Fruit fly (Drosophila melanogaster): ENCODE measurements around the gene Ets21C.

Gene Ets21C

DNA sequence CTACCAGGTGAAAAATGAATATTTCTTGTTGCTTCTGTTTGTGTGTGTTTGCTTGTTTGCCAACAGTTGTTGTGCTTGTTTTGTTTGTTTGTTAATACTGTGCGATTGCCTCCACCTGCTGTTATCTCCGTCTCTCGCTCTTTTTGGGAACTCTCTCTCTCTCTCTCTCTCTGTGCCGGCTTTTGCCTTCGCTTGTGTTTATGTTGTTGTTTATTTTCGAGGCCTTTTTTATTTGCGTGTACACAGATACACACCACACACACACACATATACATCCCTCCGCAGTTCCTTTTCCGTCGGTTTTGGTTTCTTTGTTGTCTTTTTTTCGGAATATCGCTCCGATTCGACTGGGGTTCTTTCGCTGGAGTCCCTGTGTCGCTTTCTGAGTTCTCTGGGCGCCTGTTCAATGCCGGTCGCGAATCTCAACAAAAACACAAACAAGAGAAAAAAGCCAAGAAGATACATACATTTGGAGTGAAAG lies 42.1 kb downstream of the Ets21C start (continued):
- peak; percentile 83 for TF ChIP-seq CG15601 (tag; optimal IDR thresholded peaks at IDR 0.05)
- peak; percentile 50 for TF ChIP-seq CG4282 (GFP tag; optimal IDR thresholded peaks at IDR 0.05)
- peak; percentile 91 for TF ChIP-seq CG6813 (GFP tag; optimal IDR thresholded peaks at IDR 0.05)
- TF ChIP-seq CG12391 (tag; optimal IDR thresholded peaks at IDR 0.05) = peak; percentile 57
- TF ChIP-seq CG34376 (GFP tag; optimal IDR thresholded peaks at IDR 0.05) = no peak
- TF ChIP-seq bowl (GFP tag; IDR thresholded peaks at IDR 0.05) = no peak
- TF ChIP-seq maf-S (GFP tag; optimal IDR thresholded peaks at IDR 0.05) = peak; percentile 48
- TF ChIP-seq CG11398 (GFP tag; optimal IDR thresholded peaks at IDR 0.05) = peak; percentile 91
- no peak for TF ChIP-seq Sin3A (optimal IDR thresholded peaks at IDR 0.05)
- peak; percentile 53 for TF ChIP-seq Usf (GFP tag; optimal IDR thresholded peaks at IDR 0.05)
- TF ChIP-seq CG33213 (GFP tag; optimal IDR thresholded peaks at IDR 0.05) = peak; percentile 47
- no peak for TF ChIP-seq unc-4 (GFP tag; IDR thresholded peaks at IDR 0.05; ENCODE audit: partially characterized antibody)
- TF ChIP-seq Fer2 (tag; optimal IDR thresholded peaks at IDR 0.05) = no peak
- no peak for TF ChIP-seq lov (optimal IDR thresholded peaks at IDR 0.05)
- TF ChIP-seq lov (GFP tag; IDR thresholded peaks at IDR 0.05) = 0 out of 3 replicates have a peak, but pooled peaks have one; percentile 63
- TF ChIP-seq CG3163 (GFP tag; optimal IDR thresholded peaks at IDR 0.05) = peak; percentile 66
- TF ChIP-seq CG13624 (GFP tag; optimal IDR thresholded peaks at IDR 0.05) = peak; percentile 27
- TF ChIP-seq mirr (GFP tag; optimal IDR thresholded peaks at IDR 0.05) = peak; percentile 37
- TF ChIP-seq fd96Cb (tag; optimal IDR thresholded peaks at IDR 0.05) = peak; percentile 41
- no peak for TF ChIP-seq ham (GFP tag; IDR thresholded peaks at IDR 0.05)
- TF ChIP-seq D19B (GFP tag; optimal IDR thresholded peaks at IDR 0.05) = no peak
- no peak for TF ChIP-seq CG16813 (GFP tag; IDR thresholded peaks at IDR 0.05; ENCODE audit: partially characterized antibody)
- peak in 1 of 2 experiments; percentile 91 for TF ChIP-seq tll (GFP tag; optimal IDR thresholded peaks at IDR 0.05)
- no peak for TF ChIP-seq CG11085 (GFP tag; IDR thresholded peaks at IDR 0.05)
- no peak for TF ChIP-seq C15 (GFP tag; IDR thresholded peaks at IDR 0.05)
- peak; percentile 83 for TF ChIP-seq org-1 (GFP tag; optimal IDR thresholded peaks at IDR 0.05)
- TF ChIP-seq CG11695 (GFP tag; IDR thresholded peaks at IDR 0.05) = peak; percentile 53; the same call in 2 of the 3 replicates
- TF ChIP-seq Poxn (GFP tag; IDR thresholded peaks at IDR 0.05) = no peak
- TF ChIP-seq CG43689 (GFP tag; IDR thresholded peaks at IDR 0.05) = no peak
- peak; percentile 65 for TF ChIP-seq CG16863 (GFP tag; optimal IDR thresholded peaks at IDR 0.05)
- peak; percentile 90 for TF ChIP-seq CG4360 (GFP tag; IDR thresholded peaks at IDR 0.05)
- TF ChIP-seq ash1 (GFP tag; optimal IDR thresholded peaks at IDR 0.05) = no peak
- peak; percentile 65 for TF ChIP-seq CG10267 (tag; optimal IDR thresholded peaks at IDR 0.05)
- no peak for TF ChIP-seq CG3995 (GFP tag; optimal IDR thresholded peaks at IDR 0.05)
- TF ChIP-seq CG9932 (GFP tag; IDR thresholded peaks at IDR 0.05) = no peak
- peak; percentile 14; the same call in 1 of the 3 replicates for TF ChIP-seq B-H1 (GFP tag; IDR thresholded peaks at IDR 0.05)
- TF ChIP-seq CG18262 (tag; optimal IDR thresholded peaks at IDR 0.05) = peak; percentile 77
- TF ChIP-seq croc (GFP tag; conservative IDR thresholded peaks at IDR 0.05) = no peak
- TF ChIP-seq en (GFP tag; optimal IDR thresholded peaks at IDR 0.05) = peak; percentile 83
- no peak for TF ChIP-seq CG11560 (tag; IDR thresholded peaks at IDR 0.05)
- TF ChIP-seq jing (GFP tag; optimal IDR thresholded peaks at IDR 0.05) = peak; percentile 14
- peak; percentile 65; the same call in 1 of the 2 replicates for TF ChIP-seq ara (GFP tag; IDR thresholded peaks at IDR 0.05)
- peak; percentile 57 for TF ChIP-seq slp2 (GFP tag; optimal IDR thresholded peaks at IDR 0.05)
- no peak for TF ChIP-seq Lpt (GFP tag; optimal IDR thresholded peaks at IDR 0.05)
- peak; percentile 76 for TF ChIP-seq abd-A (tag; optimal IDR thresholded peaks at IDR 0.05)
- TF ChIP-seq Awh (GFP tag; IDR thresholded peaks at IDR 0.05) = peak; percentile 54; the same call in 1 of the 2 replicates
- TF ChIP-seq CG4730 (GFP tag; IDR thresholded peaks at IDR 0.05) = 0 out of 2 replicates have a peak, but pooled peaks have one; percentile 18
- no peak for TF ChIP-seq ap (GFP tag; IDR thresholded peaks at IDR 0.05)
- no peak for TF ChIP-seq h (optimal IDR thresholded peaks at IDR 0.05)
- TF ChIP-seq nau (GFP tag; optimal IDR thresholded peaks at IDR 0.05) = peak; percentile 85
- 0 out of 2 replicates have a peak, but pooled peaks have one; percentile 14 for TF ChIP-seq CG14441 (GFP tag; IDR thresholded peaks at IDR 0.05)
- no peak for TF ChIP-seq CG7963 (GFP tag; IDR thresholded peaks at IDR 0.05; ENCODE audit: partially characterized antibody)

Measured in whole organism, embryonic.